Fruit fly (Drosophila melanogaster) whole organism, prepupa: Measurements from ENCODE around the gene CG13114.

Source experiments
- CG3032 ChIP-seq: fragments of 200-800 bp; optimal IDR thresholded peaks from 2 replicates; lab custom pipeline; 2019; ENCODE audit warnings: missing biosample characterization, mild to moderate bottlenecking, missing genetic modification characterization, moderate library complexity
- CG9139 ChIP-seq: fragments of 200-800 bp; sonication (Bioruptor generic); optimal IDR thresholded peaks from 3 replicates; lab custom pipeline; 2017; ENCODE audit warnings: missing biosample characterization, mild to moderate bottlenecking, missing genetic modification characterization
- Eip78C ChIP-seq: fragments of 200-800 bp; sonication (Bioruptor generic); peaks from one replicate; lab custom pipeline; 2016; ENCODE audit warnings: missing biosample characterization, missing genetic modification characterization
- Lpt ChIP-seq: fragments of 200-800 bp; sonication (Bioruptor generic); optimal IDR thresholded peaks from 3 replicates; lab custom pipeline; 2016; ENCODE audit warnings: missing biosample characterization, missing genetic modification characterization
- Met ChIP-seq: fragments of 200-800 bp; sonication (Bioruptor generic); optimal IDR thresholded peaks from 3 replicates; lab custom pipeline; 2016; ENCODE audit warnings: missing biosample characterization, missing genetic modification characterization
- OdsH ChIP-seq: fragments of 200-800 bp; sonication (Bioruptor generic); optimal IDR thresholded peaks from 3 replicates; lab custom pipeline; 2016; ENCODE audit warnings: missing biosample characterization, missing genetic modification characterization
- topi ChIP-seq: fragments of 200-800 bp; sonication (Bioruptor generic); optimal IDR thresholded peaks from 3 replicates; lab custom pipeline; 2016; ENCODE audit warnings: missing biosample characterization, missing genetic modification characterization

dm6 chr2L:9542578-9542977, 3.0 kb upstream of the CG13114 start, which contains the start of gene Cpr30B:
- TF ChIP-seq Lpt (GFP tag; lab: Kevin White, UChicago) = no peak
- no peak for TF ChIP-seq CG3032 (tag; lab: Kevin White, UChicago)
- TF ChIP-seq CG9139 (GFP tag; lab: Kevin White, UChicago) = no peak
- no peak for TF ChIP-seq topi (GFP tag; lab: Kevin White, UChicago)
- no peak for TF ChIP-seq Eip78C (GFP tag; lab: Kevin White, UChicago)
- no peak for TF ChIP-seq OdsH (GFP tag; lab: Kevin White, UChicago)
- no peak for TF ChIP-seq Met
